Worm (Caenorhabditis elegans) whole organism, young adult: Measurements from ENCODE around the gene mrps-28.
A peak's percentile ranks its signal among the peaks of the same experiment; 100 is the strongest.

Source experiments
- B0261.1 ChIP-seq: sonication (generic microtip); optimal IDR thresholded peaks from 2 replicates; lab custom pipeline; 2016; ENCODE audit warnings: mild to moderate bottlenecking, missing genetic modification characterization, moderate library complexity, missing compliant biosample characterization
- B0336.3 ChIP-seq: fragments of 200-800 bp; sonication (Bioruptor generic); IDR thresholded peaks from 2 replicates; pipeline ENCODE4 v1.3.6; 2022; ENCODE audit warnings: missing genetic modification characterization, missing compliant biosample characterization
- C06A6.2 ChIP-seq: fragments of 200-800 bp; sonication (Bioruptor generic); conservative IDR thresholded peaks from 2 replicates; pipeline ENCODE4 v1.3.6; 2022; ENCODE audit warnings: missing genetic modification characterization, missing compliant biosample characterization
- D2030.7 ChIP-seq: fragments of 200-800 bp; sonication (Bioruptor generic); IDR thresholded peaks from 2 replicates; pipeline ENCODE4 v1.3.6; 2022; ENCODE audit warnings: missing genetic modification reagents, missing genetic modification characterization, missing compliant biosample characterization
- F10E7.11 ChIP-seq: sonication (generic microtip); optimal IDR thresholded peaks from 2 replicates; lab custom pipeline; 2017; ENCODE audit warnings: mild to moderate bottlenecking, missing genetic modification characterization, moderate library complexity, missing compliant biosample characterization
- F49E8.2 ChIP-seq: sonication (generic microtip); optimal IDR thresholded peaks from 3 replicates; lab custom pipeline; 2017; ENCODE audit warnings: missing genetic modification characterization, mild to moderate bottlenecking, missing compliant biosample characterization, antibody characterized with exemption, moderate library complexity; ENCODE audit not compliant: insufficient read depth
- F55B11.4 ChIP-seq: sonication (generic microtip); optimal IDR thresholded peaks from 2 replicates; lab custom pipeline; 2016; ENCODE audit warnings: missing compliant biosample characterization, missing genetic modification characterization, borderline replicate concordance; ENCODE audit not compliant: insufficient read depth
- K12H6.12 ChIP-seq: fragments of 200-800 bp; sonication (Bioruptor generic); optimal IDR thresholded peaks from 2 replicates; lab custom pipeline; 2018; ENCODE audit warnings: mild to moderate bottlenecking, missing genetic modification characterization, missing compliant biosample characterization
- T07F8.4 ChIP-seq: sonication (generic microtip); optimal IDR thresholded peaks from 2 replicates; lab custom pipeline; 2016; ENCODE audit warnings: mild to moderate bottlenecking, missing genetic modification characterization, moderate library complexity, missing compliant biosample characterization
- ama-1 ChIP-seq, 3 experiments: fragments of 150-350 bp in 1 of 3; sonication (generic microtip) in 2 of 3; optimal IDR thresholded peaks; 2 replicates each; lab custom pipeline; 2014 to 2018; ENCODE audit warnings: missing biosample characterization in 2 of 3, missing genetic modification characterization in 2 of 3, missing genetic modification reagents in 2 of 3
- atf-7 ChIP-seq: sonication (generic microtip); optimal IDR thresholded peaks from 2 replicates; lab custom pipeline; 2017; ENCODE audit warnings: mild to moderate bottlenecking, missing genetic modification characterization, missing compliant biosample characterization
- attf-5 ChIP-seq: fragments of 200-800 bp; sonication (Bioruptor generic); optimal IDR thresholded peaks from 2 replicates; lab custom pipeline; 2018; ENCODE audit warnings: mild to moderate bottlenecking, missing genetic modification characterization, missing compliant biosample characterization
- attf-6 ChIP-seq: fragments of 200-800 bp; sonication (Bioruptor generic); IDR thresholded peaks from 2 replicates; pipeline ENCODE4 v1.3.6; 2022; ENCODE audit warnings: missing genetic modification reagents, missing genetic modification characterization, missing compliant biosample characterization
- cebp-2 ChIP-seq: fragments of 200-800 bp; sonication (Bioruptor generic); IDR thresholded peaks from 2 replicates; pipeline ENCODE4 v1.3.6; 2022; ENCODE audit warnings: missing genetic modification characterization, missing compliant biosample characterization
- ceh-79 ChIP-seq: sonication (generic microtip); optimal IDR thresholded peaks from 2 replicates; lab custom pipeline; 2017; ENCODE audit warnings: mild to moderate bottlenecking, missing genetic modification characterization, missing compliant biosample characterization
- ekl-4 ChIP-seq: fragments of 200-800 bp; sonication (Bioruptor generic); IDR thresholded peaks from 2 replicates; pipeline ENCODE4 v1.3.6; 2022; ENCODE audit warnings: missing genetic modification reagents, missing genetic modification characterization, missing compliant biosample characterization
- hlh-12 ChIP-seq: sonication (generic microtip); optimal IDR thresholded peaks from 2 replicates; lab custom pipeline; 2016; ENCODE audit warnings: missing genetic modification characterization, missing compliant biosample characterization
- hlh-26 ChIP-seq: fragments of 200-800 bp; sonication (Bioruptor generic); conservative IDR thresholded peaks from 2 replicates; pipeline ENCODE4 v1.3.6; 2022; ENCODE audit warnings: missing genetic modification reagents, missing genetic modification characterization, missing compliant biosample characterization
- hmg-20 ChIP-seq: fragments of 200-800 bp; sonication (Bioruptor generic); IDR thresholded peaks from 2 replicates; pipeline ENCODE4 v1.3.6; 2022; ENCODE audit warnings: missing genetic modification reagents, missing genetic modification characterization, missing compliant biosample characterization
- hsf-1 ChIP-seq: fragments of 200-800 bp; sonication (Bioruptor generic); IDR thresholded peaks from 2 replicates; pipeline ENCODE4 v1.3.6; 2022; ENCODE audit warnings: missing genetic modification reagents, missing genetic modification characterization, missing compliant biosample characterization
- lin-54 ChIP-seq: fragments of 200-800 bp; sonication (Bioruptor generic); optimal IDR thresholded peaks from 2 replicates; lab custom pipeline; 2018; ENCODE audit warnings: mild to moderate bottlenecking, missing genetic modification characterization, missing compliant biosample characterization
- lsy-27 ChIP-seq: sonication (generic microtip); optimal IDR thresholded peaks from 2 replicates; lab custom pipeline; 2017; ENCODE audit warnings: missing genetic modification characterization, mild to moderate bottlenecking, missing compliant biosample characterization, antibody characterized with exemption, missing genotype, borderline replicate concordance; ENCODE audit not compliant: insufficient read depth
- mcd-1 ChIP-seq: fragments of 200-800 bp; sonication (Bioruptor generic); IDR thresholded peaks from 2 replicates; pipeline ENCODE4 v1.3.6; 2022; ENCODE audit warnings: missing genetic modification reagents, missing genetic modification characterization, missing compliant biosample characterization
- mxl-1 ChIP-seq: sonication (generic microtip); optimal IDR thresholded peaks from 2 replicates; lab custom pipeline; 2016; ENCODE audit warnings: missing genetic modification characterization, missing compliant biosample characterization
- nfya-2 ChIP-seq: fragments of 200-800 bp; sonication (Bioruptor generic); IDR thresholded peaks from 2 replicates; pipeline ENCODE4 v1.3.6; 2022; ENCODE audit warnings: missing genetic modification reagents, missing genetic modification characterization, missing compliant biosample characterization
- rcor-1 ChIP-seq: fragments of 200-800 bp; sonication (Bioruptor generic); IDR thresholded peaks from 2 replicates; pipeline ENCODE4 v1.3.6; 2022; ENCODE audit warnings: missing genetic modification reagents, missing genetic modification characterization, missing compliant biosample characterization
- repo-1 ChIP-seq: sonication (generic microtip); optimal IDR thresholded peaks from 2 replicates; lab custom pipeline; 2017; ENCODE audit warnings: mild to moderate bottlenecking, missing genetic modification characterization, missing compliant biosample characterization
- sdz-38 ChIP-seq: sonication (generic microtip); optimal IDR thresholded peaks from 2 replicates; lab custom pipeline; 2016; ENCODE audit warnings: missing genotype, missing genetic modification characterization, missing compliant biosample characterization
- sea-2 ChIP-seq: fragments of 200-800 bp; sonication (Bioruptor generic); IDR thresholded peaks from 2 replicates; pipeline ENCODE4 v1.3.6; 2022; ENCODE audit warnings: missing genetic modification characterization, missing compliant biosample characterization
- snpc-1.1 ChIP-seq: sonication (generic microtip); optimal IDR thresholded peaks from 2 replicates; lab custom pipeline; 2017; ENCODE audit warnings: missing genetic modification characterization, mild to moderate bottlenecking, missing compliant biosample characterization, antibody characterized with exemption, moderate library complexity, missing genotype, missing genetic modification reagents; ENCODE audit not compliant: insufficient read depth
- snpc-1.3 ChIP-seq: sonication (generic microtip); optimal IDR thresholded peaks from 2 replicates; lab custom pipeline; 2017; ENCODE audit warnings: missing genetic modification characterization, mild to moderate bottlenecking, missing compliant biosample characterization, antibody characterized with exemption, moderate library complexity, missing genotype, missing genetic modification reagents; ENCODE audit not compliant: insufficient read depth
- unc-62 ChIP-seq: fragments of 150-350 bp; optimal IDR thresholded peaks from 2 replicates; lab custom pipeline; 2014; ENCODE audit warnings: missing biosample characterization, missing genetic modification reagents, missing genetic modification characterization
- ztf-18 ChIP-seq: sonication (generic microtip); optimal IDR thresholded peaks from 2 replicates; lab custom pipeline; 2016; ENCODE audit warnings: missing genotype, mild to moderate bottlenecking, missing genetic modification characterization, missing compliant biosample characterization
- ztf-25 ChIP-seq: fragments of 200-800 bp; sonication (Bioruptor generic); IDR thresholded peaks from 2 replicates; pipeline ENCODE4 v1.3.6; 2022; ENCODE audit warnings: missing genetic modification reagents, missing genetic modification characterization, missing compliant biosample characterization
- ztf-28 ChIP-seq: fragments of 200-800 bp; sonication (Bioruptor generic); IDR thresholded peaks from 2 replicates; pipeline ENCODE4 v1.3.6; 2022; ENCODE audit warnings: missing genetic modification reagents, missing genetic modification characterization, missing compliant biosample characterization

mrps-28 gene

DNA sequence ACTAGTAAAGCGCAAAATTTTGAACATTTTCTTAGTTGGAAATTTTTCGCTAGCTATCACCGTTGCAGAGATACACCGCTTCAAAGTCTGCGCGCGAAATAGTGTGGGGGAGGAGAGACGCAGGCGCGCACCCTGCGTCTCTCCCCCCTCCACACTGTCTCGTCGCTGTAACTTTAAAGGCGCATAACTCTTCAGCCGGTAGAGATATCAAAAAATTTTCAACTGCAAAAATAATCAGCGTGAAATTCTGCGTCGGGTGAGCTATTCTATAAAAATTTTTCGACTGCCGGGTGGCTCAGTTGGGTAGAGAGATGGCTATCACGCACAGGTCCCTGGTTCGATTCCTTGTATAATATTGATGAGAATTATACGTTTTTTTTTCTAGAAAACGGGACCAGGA is 14.5 kb upstream of the mrps-28 start (continued):
- TF ChIP-seq hlh-12 (tag; lab: Kevin White, UChicago), result no peak
- TF ChIP-seq, all 124 proteins: peak for 9

DNA sequence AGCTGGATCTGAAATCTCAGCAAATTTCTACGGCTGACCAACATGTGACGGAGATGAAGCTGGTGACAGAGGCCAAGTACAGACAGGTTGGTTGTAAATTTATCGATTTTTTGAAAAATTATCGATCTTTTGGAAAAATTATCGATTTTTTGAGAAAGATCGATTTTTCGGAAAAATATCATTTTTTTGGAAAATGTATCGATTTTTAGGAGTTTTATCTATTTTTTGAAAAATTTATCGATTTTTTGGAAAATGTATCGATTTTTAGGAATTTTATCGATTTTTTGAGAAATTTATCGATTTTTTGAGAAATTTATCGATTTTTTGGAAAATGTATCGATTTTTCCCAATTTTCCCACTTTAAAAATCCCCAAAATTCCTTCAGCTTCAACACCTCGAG is 14.1 kb upstream of the mrps-28 start:
- TF ChIP-seq mxl-1 (tag; lab: Kevin White, UChicago) (no peak), snpc-1.1 (tag; lab: Kevin White, UChicago) (no peak), K12H6.12 (tag; lab: Kevin White, UChicago) (no peak), ekl-4 (GFP tag; lab: Robert Waterston, UW) (no peak), atf-7 (tag; lab: Kevin White, UChicago) (no peak), ztf-28 (GFP tag; lab: Robert Waterston, UW) (no peak), sdz-38 (tag; lab: Kevin White, UChicago) (no peak), B0261.1 (tag; lab: Kevin White, UChicago) (no peak), hmg-20 (GFP tag; lab: Robert Waterston, UW) (no peak), lsy-27 (no peak), sea-2 (no peak), T07F8.4 (tag; lab: Kevin White, UChicago) (no peak), attf-6 (GFP tag; lab: Robert Waterston, UW) (no peak), ceh-79 (tag; lab: Kevin White, UChicago) (no peak), hlh-12 (tag; lab: Kevin White, UChicago) (no peak), F49E8.2 (tag; lab: Kevin White, UChicago) (no peak), attf-5 (no peak), B0336.3 (GFP tag; lab: Robert Waterston, UW) (no peak), nfya-2 (no peak), mcd-1 (no peak)

- TF ChIP-seq hlh-26 (GFP tag; lab: Robert Waterston, UW), result no peak
- no peak for TF ChIP-seq F55B11.4 (tag; lab: Kevin White, UChicago)
- TF ChIP-seq lsy-27, result no peak
- TF ChIP-seq ztf-25 (GFP tag; lab: Robert Waterston, UW), result no peak
- no peak for TF ChIP-seq cebp-2 (GFP tag; lab: Robert Waterston, UW)
- TF ChIP-seq repo-1 (tag; lab: Kevin White, UChicago), result no peak
- no peak for TF ChIP-seq D2030.7 (GFP tag; lab: Robert Waterston, UW)
- no peak for TF ChIP-seq ztf-18 (tag; lab: Kevin White, UChicago)
- no peak for TF ChIP-seq hsf-1 (GFP tag; lab: Robert Waterston, UW)
- TF ChIP-seq F10E7.11 (tag; lab: Kevin White, UChicago), result no peak
- no peak for TF ChIP-seq ama-1 (optimal IDR thresholded peaks at IDR 0.05; lab: Kevin White, UChicago)
- no peak for TF ChIP-seq ama-1 (GFP tag; optimal IDR thresholded peaks at IDR 0.05; lab: Kevin White, UChicago)
- TF ChIP-seq rcor-1 (GFP tag; lab: Robert Waterston, UW), result no peak
- no peak for TF ChIP-seq C06A6.2 (GFP tag; lab: Robert Waterston, UW)
Observed at ce11 chrV:19630569-19630968, 13.5 kb upstream of the mrps-28 start.

ce11 chrV:19632546-19632945 is 11.5 kb upstream of the mrps-28 start, which contains the start of gene Y43F8C.5:
Gene Y43F8C.5, minus strand, starts transcription at chrV:19632646.
- TF ChIP-seq rcor-1 (GFP tag; lab: Robert Waterston, UW), result no peak
- TF ChIP-seq unc-62 (GFP tag; lab: Kevin White, UChicago), result no peak
- TF ChIP-seq snpc-1.3, result no peak
- no peak for TF ChIP-seq repo-1 (tag; lab: Kevin White, UChicago)
- TF ChIP-seq cebp-2 (GFP tag; lab: Robert Waterston, UW), result 0 out of 2 replicates have a peak, but pooled peaks have one; percentile 33
- TF ChIP-seq lin-54 (GFP tag; lab: Kevin White, UChicago), result no peak
